Worm (Caenorhabditis elegans): ENCODE results near the gene dph-2.
A peak's percentile ranks its signal among the peaks of the same experiment; 100 is the strongest.

dph-2 gene

ce11 chrII:10706038-10706437 is 8.1 kb downstream of the dph-2 start:
- peak; percentile 94 for TF ChIP-seq blmp-1 (tag; optimal IDR thresholded peaks at IDR 0.05; ENCODE audit: insufficient read depth)
- TF ChIP-seq lin-11 (tag; optimal IDR thresholded peaks at IDR 0.05) = no peak
- no peak for TF ChIP-seq C34F6.9 (tag; optimal IDR thresholded peaks at IDR 0.05)
- TF ChIP-seq ZK546.5 (tag; optimal IDR thresholded peaks at IDR 0.05) = no peak
- no peak for TF ChIP-seq mdl-1 (tag; optimal IDR thresholded peaks at IDR 0.05)
- no peak for TF ChIP-seq peb-1 (tag; optimal IDR thresholded peaks at IDR 0.05)
- no peak for TF ChIP-seq egl-27 (tag; optimal IDR thresholded peaks at IDR 0.05)
- TF ChIP-seq ztf-11 (tag; optimal IDR thresholded peaks at IDR 0.05) = no peak
- TF ChIP-seq F13H6.1 (tag; optimal IDR thresholded peaks at IDR 0.05) = no peak
- no peak for TF ChIP-seq unc-55 (GFP tag; optimal IDR thresholded peaks at IDR 0.05)
- TF ChIP-seq nhr-25 (tag; optimal IDR thresholded peaks at IDR 0.05) = peak; percentile 75

DNA sequence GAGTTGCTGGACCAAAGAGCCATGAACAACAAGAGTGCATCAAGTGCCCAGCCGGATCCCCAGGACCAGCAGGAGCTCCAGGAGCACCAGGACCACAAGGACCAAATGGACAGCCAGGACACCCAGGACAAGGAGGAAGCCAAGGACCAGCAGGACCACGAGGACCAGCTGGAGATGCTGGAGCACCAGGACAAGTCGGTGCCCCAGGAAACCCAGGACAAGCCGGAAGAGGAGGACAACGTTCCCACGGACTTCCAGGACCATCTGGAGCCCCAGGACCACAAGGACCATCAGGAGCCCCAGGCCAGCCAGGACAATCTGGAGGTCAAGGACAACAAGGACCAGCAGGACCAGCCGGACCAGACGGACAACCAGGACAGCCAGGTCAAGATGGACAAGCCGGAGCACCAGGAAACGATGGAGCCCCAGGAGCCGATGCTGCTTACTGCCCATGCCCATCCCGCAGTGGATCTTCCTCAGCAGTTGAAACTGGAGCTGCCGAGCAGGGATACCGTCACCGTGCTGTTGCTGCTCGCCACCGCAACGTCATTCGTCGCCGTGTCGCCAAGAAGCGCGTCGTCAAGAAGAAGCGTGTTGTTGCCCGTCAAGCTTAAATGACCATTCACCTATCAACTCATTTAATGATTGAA is 8.6 kb downstream of the dph-2 start:
- TF ChIP-seq sma-9 (GFP tag; optimal IDR thresholded peaks at IDR 0.05) = no peak
- no peak for TF ChIP-seq sma-9 (tag; optimal IDR thresholded peaks at IDR 0.05)
- TF ChIP-seq elt-3 (tag; optimal IDR thresholded peaks at IDR 0.05) = no peak
- TF ChIP-seq peb-1 (tag; optimal IDR thresholded peaks at IDR 0.05) = no peak
- no peak for TF ChIP-seq nhr-25 (tag; optimal IDR thresholded peaks at IDR 0.05)
- no peak for TF ChIP-seq F13H6.1 (tag; optimal IDR thresholded peaks at IDR 0.05)
- TF ChIP-seq unc-39 (tag; optimal IDR thresholded peaks at IDR 0.05) = no peak
- TF ChIP-seq fos-1 (tag; optimal IDR thresholded peaks at IDR 0.05) = no peak
- no peak for TF ChIP-seq lin-39 (tag; optimal IDR thresholded peaks at IDR 0.05)

DNA sequence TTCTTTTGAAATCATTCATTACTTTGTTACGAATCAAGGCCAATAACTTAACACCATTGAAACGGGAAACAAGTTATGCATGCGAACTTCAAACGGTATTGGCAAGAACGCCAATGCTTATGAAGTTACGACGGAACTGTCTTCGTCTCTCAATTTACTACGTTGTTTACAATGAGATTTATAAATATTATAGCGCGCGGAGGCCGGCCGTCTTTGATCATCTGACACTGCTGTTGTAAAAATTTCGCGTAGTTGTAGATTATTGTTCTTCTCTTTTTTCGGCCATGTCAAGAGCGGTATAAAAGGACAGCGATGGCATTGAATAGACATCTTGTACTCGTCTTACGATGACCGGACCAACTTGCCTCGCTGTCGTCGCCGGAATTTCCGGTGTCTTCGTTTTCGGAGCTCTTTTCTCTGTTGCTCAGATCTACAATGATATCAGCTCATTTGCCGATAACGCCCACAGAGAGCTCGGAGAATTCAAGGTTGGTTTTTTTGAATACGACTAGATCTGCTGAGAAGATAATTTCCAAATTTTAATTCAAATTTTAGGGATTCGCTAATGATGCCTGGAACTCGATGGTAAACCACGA is 9.4 kb downstream of the dph-2 start, which contains the start of gene col-39:
Gene col-39 (plus strand): TSS at position 342 of the 596 bp plus-strand sequence.
- peak; percentile 51 for TF ChIP-seq blmp-1 (tag; optimal IDR thresholded peaks at IDR 0.05; ENCODE audit: insufficient read depth)
- no peak for TF ChIP-seq snpc-4 (tag; optimal IDR thresholded peaks at IDR 0.05)
- TF ChIP-seq ztf-1 (GFP tag; conservative IDR thresholded peaks at IDR 0.05) = no peak
- TF ChIP-seq elt-3 (tag; optimal IDR thresholded peaks at IDR 0.05) = no peak
- no peak for TF ChIP-seq alr-1 (tag; optimal IDR thresholded peaks at IDR 0.05)
- TF ChIP-seq nhr-6 (tag; optimal IDR thresholded peaks at IDR 0.05) = no peak
- no peak for TF ChIP-seq sem-4 (tag; optimal IDR thresholded peaks at IDR 0.05)
- no peak for TF ChIP-seq lin-13 (GFP tag; optimal IDR thresholded peaks at IDR 0.05)
- TF ChIP-seq nhr-21 (tag; optimal IDR thresholded peaks at IDR 0.05) = no peak
- no peak for TF ChIP-seq unc-55 (GFP tag; optimal IDR thresholded peaks at IDR 0.05)
- no peak for TF ChIP-seq unc-39 (tag; optimal IDR thresholded peaks at IDR 0.05)
- TF ChIP-seq lsy-2 (tag; optimal IDR thresholded peaks at IDR 0.05) = no peak
- TF ChIP-seq sma-9 (GFP tag; optimal IDR thresholded peaks at IDR 0.05) = no peak
- no peak for TF ChIP-seq sma-9 (tag; optimal IDR thresholded peaks at IDR 0.05)
- TF ChIP-seq aly-2 (tag; optimal IDR thresholded peaks at IDR 0.05) = no peak
- no peak for TF ChIP-seq Y55F3AM.14 (GFP tag; optimal IDR thresholded peaks at IDR 0.05)
- TF ChIP-seq C34F6.9 (tag; optimal IDR thresholded peaks at IDR 0.05) = no peak
- peak; percentile 48 for TF ChIP-seq nhr-25 (tag; optimal IDR thresholded peaks at IDR 0.05)
- TF ChIP-seq ama-1 (optimal IDR thresholded peaks at IDR 0.05) = peak; percentile 41
- no peak for TF ChIP-seq ztf-4 (tag; optimal IDR thresholded peaks at IDR 0.05)
- no peak for TF ChIP-seq mab-5 (tag; optimal IDR thresholded peaks at IDR 0.05)
- TF ChIP-seq nhr-129 (tag; optimal IDR thresholded peaks at IDR 0.05) = no peak

ce11 chrII:10703594-10704384 is 10.3 kb downstream of the dph-2 start, which contains the start of gene col-79:
Gene col-79, plus strand, starts transcription at chrII:10703613.
- TF ChIP-seq zag-1 (tag; optimal IDR thresholded peaks at IDR 0.05) = no peak
- TF ChIP-seq ceh-82 (tag; optimal IDR thresholded peaks at IDR 0.05) = no peak
- peak; percentile 40 for TF ChIP-seq nhr-25 (tag; optimal IDR thresholded peaks at IDR 0.05)
- TF ChIP-seq sma-9 (GFP tag; optimal IDR thresholded peaks at IDR 0.05) = peak; percentile 9
- TF ChIP-seq sma-9 (tag; optimal IDR thresholded peaks at IDR 0.05) = no peak
- no peak for TF ChIP-seq fos-1 (tag; optimal IDR thresholded peaks at IDR 0.05)
